Fruit fly (Drosophila melanogaster): ENCODE data around the gene CG6495.

CG6495 gene

DNA sequence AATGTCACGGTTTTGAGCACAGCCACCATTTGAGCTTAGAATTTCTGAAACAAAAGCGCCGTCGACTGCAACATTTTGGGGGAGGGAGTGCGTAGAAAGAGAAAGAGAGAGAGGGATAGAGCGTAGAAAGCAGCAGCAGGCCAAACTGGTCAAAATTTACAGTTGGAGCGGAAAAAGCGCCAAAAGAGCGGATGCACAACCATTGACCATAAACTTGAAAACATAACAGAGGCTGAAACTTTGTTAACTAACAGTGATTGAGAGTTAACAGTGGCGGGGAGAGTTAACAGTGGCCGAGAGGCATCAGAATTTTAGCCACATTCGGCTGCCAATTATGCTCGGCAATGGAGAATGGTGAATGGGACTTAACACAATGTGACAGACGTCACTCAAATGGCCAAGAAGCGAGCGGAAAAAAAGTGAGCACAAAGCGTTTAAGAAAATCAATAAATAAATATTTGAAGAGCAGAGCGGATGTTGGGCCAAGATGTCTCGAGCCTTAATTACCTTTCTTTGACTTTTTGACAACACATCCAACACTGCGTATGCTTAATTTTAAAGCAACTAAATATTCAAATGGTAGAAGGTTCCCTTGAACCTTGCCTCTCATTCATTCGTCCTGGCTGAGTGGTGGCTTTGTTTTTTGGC lies 3.8 kb upstream of the CG6495 start:
- TF ChIP-seq zfh1 (GFP tag; IDR thresholded peaks at IDR 0.05) (no peak), CG3995 (GFP tag; optimal IDR thresholded peaks at IDR 0.05) (no peak), bigmax (GFP tag; optimal IDR thresholded peaks at IDR 0.05) (no peak), onecut (GFP tag; IDR thresholded peaks at IDR 0.05) (peak; percentile 71; the same call in 1 of the 2 replicates), nerfin-1 (tag; optimal IDR thresholded peaks at IDR 0.05) (no peak), slou (GFP tag; optimal IDR thresholded peaks at IDR 0.05) (no peak), CG5180 (GFP tag; optimal IDR thresholded peaks at IDR 0.05) (no peak), Deaf1 (tag; optimal IDR thresholded peaks at IDR 0.05) (peak; percentile 52), chinmo (GFP tag; IDR thresholded peaks at IDR 0.05; ENCODE audit: partially characterized antibody) (peak; percentile 24; the same call in 1 of the 4 replicates), Trl (optimal IDR thresholded peaks at IDR 0.05) (peak; percentile 69 to 88), Trl (GFP tag; optimal IDR thresholded peaks at IDR 0.05) (no peak), pb (GFP tag; optimal IDR thresholded peaks at IDR 0.05) (no peak), sr (GFP tag; IDR thresholded peaks at IDR 0.05) (no peak), mam (GFP tag; optimal IDR thresholded peaks at IDR 0.05) (no peak)

DNA sequence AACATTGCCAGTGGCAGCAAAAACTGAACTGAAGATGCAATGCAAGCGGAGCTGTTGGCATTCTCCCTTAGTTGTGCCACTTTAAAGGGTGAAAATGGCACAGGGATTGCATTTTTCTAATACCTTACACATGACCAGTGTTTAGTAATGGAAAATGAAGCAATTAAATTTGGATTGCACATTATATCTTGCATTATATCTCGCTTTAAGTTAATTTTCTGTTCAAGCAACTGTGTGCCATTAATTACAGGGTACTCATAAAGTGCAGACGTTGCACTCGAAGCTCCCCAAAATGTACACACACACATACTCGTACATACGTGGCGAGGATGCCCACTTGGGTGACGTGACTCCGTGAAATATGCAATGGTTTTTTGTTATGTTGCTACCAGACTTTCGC lies 1.3 kb upstream of the CG6495 start:
- TF ChIP-seq CG17385 (GFP tag; optimal IDR thresholded peaks at IDR 0.05) (no peak), CG7839 (tag; optimal IDR thresholded peaks at IDR 0.05) (no peak), Drgx (GFP tag; IDR thresholded peaks at IDR 0.05) (0 out of 2 replicates have a peak, but pooled peaks have one; percentile 31), CG15514 (GFP tag; optimal IDR thresholded peaks at IDR 0.05) (no peak), knrl (GFP tag; IDR thresholded peaks at IDR 0.05; ENCODE audit: partially characterized antibody) (no peak), stwl (tag; optimal IDR thresholded peaks at IDR 0.05) (peak; percentile 33), cg (GFP tag; optimal IDR thresholded peaks at IDR 0.05) (no peak), Trl (optimal IDR thresholded peaks at IDR 0.05) (no peak), Trl (GFP tag; optimal IDR thresholded peaks at IDR 0.05) (no peak), ara (GFP tag; IDR thresholded peaks at IDR 0.05) (no peak), CG12659 (GFP tag; optimal IDR thresholded peaks at IDR 0.05) (no peak), CkIIα-i1 (GFP tag; IDR thresholded peaks at IDR 0.05) (no peak), z (GFP tag; IDR thresholded peaks at IDR 0.05) (no peak), CG7786 (GFP tag; optimal IDR thresholded peaks at IDR 0.05) (no peak), CG7271 (tag; optimal IDR thresholded peaks at IDR 0.05) (no peak), CG10654 (GFP tag; optimal IDR thresholded peaks at IDR 0.05) (no peak)

DNA sequence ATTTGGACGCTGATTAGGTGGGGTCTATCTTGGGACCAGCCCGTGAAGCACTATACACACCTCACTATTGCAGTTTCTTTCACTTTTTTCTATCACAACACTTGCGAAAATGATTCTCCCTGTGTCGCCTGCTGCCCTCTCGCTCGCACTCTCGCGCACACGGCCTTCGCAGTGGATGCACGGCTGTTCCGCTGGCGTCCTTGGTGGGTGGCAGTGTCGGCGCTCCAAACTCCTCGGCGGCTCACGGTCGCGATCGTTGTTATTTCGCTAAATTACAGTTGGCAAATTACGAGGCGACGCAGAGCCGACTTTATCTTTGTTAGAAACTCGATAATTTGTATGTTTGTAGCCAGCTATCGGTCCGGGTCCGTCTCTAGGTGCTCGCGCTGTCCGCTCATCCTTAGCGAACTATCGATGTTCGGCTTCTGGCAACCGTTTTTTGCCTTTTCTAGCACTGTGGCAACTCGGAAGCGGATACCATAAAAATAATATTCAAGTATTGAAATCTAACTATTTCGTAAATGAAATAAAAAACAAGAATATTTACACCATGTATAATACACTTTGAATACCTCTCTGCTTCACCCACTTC lies 6.8 kb downstream of the CG6495 start, which contains the start of gene Ubc2:
Gene Ubc2, minus strand, starts transcription at position 410 of the 592 bp plus-strand sequence.
- peak; percentile 48 for TF ChIP-seq cad (GFP tag; optimal IDR thresholded peaks at IDR 0.05)
- no peak for TF ChIP-seq CG3281 (GFP tag; optimal IDR thresholded peaks at IDR 0.05)
- TF ChIP-seq MESR4 (GFP tag; optimal IDR thresholded peaks at IDR 0.05), result peak; percentile 54
- TF ChIP-seq Ets97D (GFP tag; optimal IDR thresholded peaks at IDR 0.05), result peak; percentile 94
- peak; percentile 29 for TF ChIP-seq Ptx1 (GFP tag; IDR thresholded peaks at IDR 0.05)
- TF ChIP-seq NfI (GFP tag; optimal IDR thresholded peaks at IDR 0.05), result peak; percentile 11
- peak; percentile 69 for TF ChIP-seq Dp (GFP tag; optimal IDR thresholded peaks at IDR 0.05)
- peak; percentile 13 for TF ChIP-seq CG7987 (GFP tag; optimal IDR thresholded peaks at IDR 0.05)
- TF ChIP-seq maf-S (GFP tag; optimal IDR thresholded peaks at IDR 0.05), result peak; percentile 11
- TF ChIP-seq jumu (GFP tag; optimal IDR thresholded peaks at IDR 0.05), result peak; percentile 16
- TF ChIP-seq unpg (GFP tag; optimal IDR thresholded peaks at IDR 0.05), result no peak
- peak; percentile 67; the same call in 2 of the 3 replicates for TF ChIP-seq mld (GFP tag; IDR thresholded peaks at IDR 0.05; ENCODE audit: partially characterized antibody)
- TF ChIP-seq ftz-f1 (GFP tag; optimal IDR thresholded peaks at IDR 0.05), result peak; percentile 80
- TF ChIP-seq HLH3B (GFP tag; IDR thresholded peaks at IDR 0.05), result 0 out of 2 replicates have a peak, but pooled peaks have one; percentile 21
- peak; percentile 34 for TF ChIP-seq tin (GFP tag; optimal IDR thresholded peaks at IDR 0.05)
- no peak for TF ChIP-seq CG3163 (GFP tag; optimal IDR thresholded peaks at IDR 0.05)
- peak; percentile 55 for TF ChIP-seq CG10267 (tag; optimal IDR thresholded peaks at IDR 0.05)
- TF ChIP-seq CG6791 (GFP tag; IDR thresholded peaks at IDR 0.05; ENCODE audit: partially characterized antibody), result peak; percentile 85
- peak; percentile 46 for TF ChIP-seq pho (GFP tag; optimal IDR thresholded peaks at IDR 0.05)
- TF ChIP-seq Ada2b (GFP tag; IDR thresholded peaks at IDR 0.05), result no peak
